Fruit fly (Drosophila melanogaster) S2 (cell line): ENCODE results near the gene TpnC25D.

ENCODE experiments used
- CG8478 ChIP-seq: fragments of >200 bp; optimal IDR thresholded peaks from 2 replicates; lab custom pipeline; 2018
- CTCF ChIP-seq, 2 experiments: fragments of >200 bp; optimal IDR thresholded peaks; 2 replicates each; lab custom pipeline; 2018

DNA sequence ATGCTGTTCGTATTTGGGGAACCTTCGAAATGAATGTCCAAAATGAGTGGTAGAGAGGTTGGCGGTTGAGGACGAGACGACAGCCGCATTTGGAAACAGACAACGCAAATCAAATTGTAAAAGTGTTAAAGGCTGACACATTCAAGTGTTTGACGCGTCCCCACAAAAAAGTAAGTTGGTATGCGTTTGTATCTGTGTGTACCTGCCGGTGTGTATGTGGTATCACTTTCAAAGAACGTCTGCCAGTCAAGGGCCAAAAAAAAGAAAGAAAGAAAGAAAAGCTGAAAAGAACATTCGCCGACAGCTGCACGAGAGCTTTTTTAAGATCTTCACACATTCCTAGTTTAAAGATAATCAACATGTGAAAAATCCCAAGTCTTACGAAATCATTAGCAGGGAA is 31.3 kb downstream of the TpnC25D start:
- TF ChIP-seq CTCF (optimal IDR thresholded peaks at IDR 0.05; lab: Kevin White, UChicago) (no peak), CG8478 (no peak)
